Fruit fly (Drosophila melanogaster) whole organism, embryonic: ENCODE measurements around the gene tst.

ENCODE experiments used
- Atf-2 ChIP-seq: fragments of 200-800 bp; sonication (Bioruptor generic); optimal IDR thresholded peaks from 2 replicates; lab custom pipeline; 2016; ENCODE audit warnings: missing biosample characterization, missing genetic modification characterization
- Bteb2 ChIP-seq: fragments of 200-800 bp; sonication (Bioruptor generic); optimal IDR thresholded peaks from 2 replicates; lab custom pipeline; 2016; ENCODE audit warnings: missing biosample characterization, missing genetic modification characterization
- CG10147 ChIP-seq: fragments of 200-800 bp; sonication (Bioruptor generic); optimal IDR thresholded peaks from 2 replicates; lab custom pipeline; 2019; ENCODE audit warnings: missing biosample characterization, mild to moderate bottlenecking, missing genetic modification characterization, moderate library complexity
- CG11247 ChIP-seq: fragments of 200-800 bp; sonication (Bioruptor generic); IDR thresholded peaks from 2 replicates; pipeline ENCODE4 v1.3.6; 2022; ENCODE audit warnings: missing biosample characterization, missing genetic modification characterization
- CG14441 ChIP-seq: fragments of 200-800 bp; sonication (Bioruptor generic); IDR thresholded peaks from 2 replicates; pipeline ENCODE4 v1.3.6; 2022; ENCODE audit warnings: missing biosample characterization, missing genetic modification characterization
- CG14667 ChIP-seq: fragments of 200-800 bp; sonication (Bioruptor generic); IDR thresholded peaks from 2 replicates; pipeline ENCODE4 v1.3.6; 2022; ENCODE audit warnings: missing biosample characterization, missing genetic modification characterization
- CG18011 ChIP-seq: fragments of 200-800 bp; sonication (Bioruptor generic); optimal IDR thresholded peaks from 2 replicates; lab custom pipeline; 2017; ENCODE audit warnings: missing biosample characterization, missing genetic modification characterization, mild to moderate bottlenecking, moderate library complexity, missing genotype
- CG31224 ChIP-seq: fragments of 200-800 bp; sonication (Bioruptor generic); IDR thresholded peaks from 2 replicates; pipeline ENCODE4 v1.3.6; 2022; ENCODE audit warnings: missing biosample characterization, missing genetic modification characterization
- CG31365 ChIP-seq: fragments of 200-800 bp; sonication (Bioruptor generic); optimal IDR thresholded peaks from 2 replicates; lab custom pipeline; 2018; ENCODE audit warnings: missing biosample characterization, mild to moderate bottlenecking, missing genetic modification characterization
- CG31441 ChIP-seq: fragments of 200-800 bp; sonication (Bioruptor generic); IDR thresholded peaks from 2 replicates; pipeline ENCODE4 v1.3.6; 2022; ENCODE audit warnings: missing biosample characterization, missing genetic modification characterization
- CG3838 ChIP-seq: fragments of 200-800 bp; sonication (Bioruptor generic); optimal IDR thresholded peaks from 3 replicates; lab custom pipeline; 2016; ENCODE audit warnings: missing biosample characterization, missing genetic modification characterization
- CG43689 ChIP-seq: fragments of 200-800 bp; sonication (Bioruptor generic); IDR thresholded peaks from 2 replicates; pipeline ENCODE4 v1.3.6; 2022; ENCODE audit warnings: missing biosample characterization, missing genetic modification characterization
- CG4424 ChIP-seq: fragments of 200-800 bp; sonication (Bioruptor generic); optimal IDR thresholded peaks from 3 replicates; lab custom pipeline; 2016; ENCODE audit warnings: missing biosample characterization, missing genetic modification characterization
- CG6854 ChIP-seq: fragments of 200-800 bp; sonication (Bioruptor generic); optimal IDR thresholded peaks from 3 replicates; lab custom pipeline; 2017; ENCODE audit warnings: missing biosample characterization, mild to moderate bottlenecking, missing genetic modification characterization
- CG7987 ChIP-seq: fragments of 200-800 bp; sonication (Bioruptor generic); optimal IDR thresholded peaks from 2 replicates; lab custom pipeline; 2018; ENCODE audit warnings: missing biosample characterization, mild to moderate bottlenecking, missing genetic modification characterization, moderate library complexity
- CoRest ChIP-seq: fragments of 200-800 bp; sonication (Bioruptor generic); optimal IDR thresholded peaks from 3 replicates; lab custom pipeline; 2018; ENCODE audit warnings: missing biosample characterization, mild to moderate bottlenecking, missing genetic modification characterization, moderate library complexity
- D19A ChIP-seq: fragments of 200-800 bp; optimal IDR thresholded peaks from 3 replicates; lab custom pipeline; 2019; ENCODE audit warnings: missing biosample characterization, mild to moderate bottlenecking, missing genetic modification characterization, moderate library complexity
- D19B ChIP-seq: fragments of 200-800 bp; sonication (Bioruptor generic); optimal IDR thresholded peaks from 2 replicates; lab custom pipeline; 2017; ENCODE audit warnings: missing biosample characterization, mild to moderate bottlenecking, missing genetic modification characterization
- Deaf1 ChIP-seq: fragments of 200-800 bp; optimal IDR thresholded peaks from 3 replicates; lab custom pipeline; 2019; ENCODE audit warnings: missing biosample characterization, mild to moderate bottlenecking, missing genetic modification characterization, moderate library complexity
- Fer2 ChIP-seq: fragments of 200-800 bp; sonication (Bioruptor generic); optimal IDR thresholded peaks from 2 replicates; lab custom pipeline; 2018; ENCODE audit warnings: missing biosample characterization, mild to moderate bottlenecking, missing genetic modification characterization, moderate library complexity
- HLHmδ ChIP-seq: fragments of 200-800 bp; sonication (Bioruptor generic); optimal IDR thresholded peaks from 2 replicates; lab custom pipeline; 2018; ENCODE audit warnings: missing biosample characterization, mild to moderate bottlenecking, missing genetic modification characterization, moderate library complexity
- HmgD ChIP-seq: fragments of 200-800 bp; sonication (Bioruptor generic); optimal IDR thresholded peaks from 3 replicates; lab custom pipeline; 2016; ENCODE audit warnings: missing biosample characterization, missing genetic modification characterization
- MBD-R2 ChIP-seq: fragments of 200-800 bp; sonication (Bioruptor generic); IDR thresholded peaks from 2 replicates; pipeline ENCODE4 v1.3.6; 2022; ENCODE audit warnings: missing biosample characterization, missing genetic modification characterization
- Max ChIP-seq: fragments of 200-800 bp; sonication (Bioruptor generic); optimal IDR thresholded peaks from 2 replicates; lab custom pipeline; 2016; ENCODE audit warnings: missing biosample characterization, mild to moderate bottlenecking, missing genetic modification characterization
- NC2β ChIP-seq: fragments of 200-800 bp; sonication (Bioruptor generic); optimal IDR thresholded peaks from 2 replicates; lab custom pipeline; 2016; ENCODE audit warnings: missing biosample characterization, missing genetic modification characterization
- NFAT ChIP-seq: fragments of 200-800 bp; sonication (Bioruptor generic); IDR thresholded peaks from 2 replicates; pipeline ENCODE4 v1.3.6; 2022; ENCODE audit warnings: missing biosample characterization, missing genetic modification characterization
- Ravus ChIP-seq: fragments of 200-800 bp; sonication (Bioruptor generic); IDR thresholded peaks from 2 replicates; pipeline ENCODE4 v1.3.6; 2022; ENCODE audit warnings: missing biosample characterization, missing genetic modification characterization
- Rfx ChIP-seq: fragments of 200-800 bp; sonication (Bioruptor generic); IDR thresholded peaks from 2 replicates; pipeline ENCODE4 v1.3.6; 2022; ENCODE audit warnings: missing biosample characterization, missing genetic modification characterization
- Spps ChIP-seq: fragments of 200-800 bp; sonication (Bioruptor generic); optimal IDR thresholded peaks from 2 replicates; lab custom pipeline; 2018; ENCODE audit warnings: missing biosample characterization, mild to moderate bottlenecking, missing genetic modification characterization
- Usf ChIP-seq: fragments of 200-800 bp; sonication (Bioruptor generic); optimal IDR thresholded peaks from 2 replicates; lab custom pipeline; 2017; ENCODE audit warnings: missing genotype, missing biosample characterization, missing genetic modification characterization
- ara ChIP-seq: fragments of 200-800 bp; sonication (Bioruptor generic); IDR thresholded peaks from 2 replicates; pipeline ENCODE4 v1.3.6; 2022; ENCODE audit warnings: missing biosample characterization, missing genetic modification characterization
- ase ChIP-seq: fragments of 200-800 bp; sonication (Bioruptor generic); IDR thresholded peaks from 3 replicates; pipeline ENCODE4 v1.3.6; 2022; ENCODE audit warnings: missing biosample characterization, missing genetic modification characterization
- cas ChIP-seq: fragments of 200-800 bp; sonication (Bioruptor generic); IDR thresholded peaks from 2 replicates; pipeline ENCODE4 v1.3.6; 2022; ENCODE audit warnings: missing biosample characterization, missing genetic modification characterization
- crol ChIP-seq: fragments of 200-800 bp; sonication (Bioruptor generic); IDR thresholded peaks from 2 replicates; pipeline ENCODE4 v1.3.6; 2022; ENCODE audit warnings: missing biosample characterization, missing genetic modification characterization
- dpn ChIP-seq, 2 experiments: fragments of 200-800 bp; sonication (Bioruptor generic); optimal IDR thresholded peaks; 3 replicates each; lab custom pipeline; 2016; ENCODE audit warnings: missing biosample characterization in 2 of 2, missing genetic modification characterization in 2 of 2
- en ChIP-seq: fragments of 200-800 bp; sonication (Bioruptor generic); optimal IDR thresholded peaks from 2 replicates; lab custom pipeline; 2016; ENCODE audit warnings: missing biosample characterization, missing genetic modification characterization
- fd96Cb ChIP-seq: fragments of 200-800 bp; sonication (Bioruptor generic); optimal IDR thresholded peaks from 2 replicates; lab custom pipeline; 2018; ENCODE audit warnings: missing biosample characterization, mild to moderate bottlenecking, missing genetic modification characterization, moderate library complexity
- gce ChIP-seq: fragments of 200-800 bp; sonication (Bioruptor generic); IDR thresholded peaks from 3 replicates; pipeline ENCODE4 v1.3.6; 2022; ENCODE audit warnings: missing biosample characterization, missing genetic modification characterization
- gsb-n ChIP-seq: fragments of 200-800 bp; sonication (Bioruptor generic); optimal IDR thresholded peaks from 3 replicates; lab custom pipeline; 2018; ENCODE audit warnings: missing biosample characterization, mild to moderate bottlenecking, missing genetic modification characterization
- hkb ChIP-seq, 2 experiments: fragments of 200-800 bp in 1 of 2; fragments of >200 bp in 1 of 2; sonication (Bioruptor generic) in 1 of 2; IDR thresholded peaks in 1 of 2; optimal IDR thresholded peaks in 1 of 2; 2 replicates each; pipeline versions ENCODE4 v1.3.6 to Lab custom; 2017 to 2022; ENCODE audit warnings: missing biosample characterization in 1 of 2, missing genetic modification characterization in 1 of 2
- lov ChIP-seq, 2 experiments: fragments of 200-800 bp in 1 of 2; fragments of >200 bp in 1 of 2; sonication (Bioruptor generic) in 1 of 2; IDR thresholded peaks in 1 of 2; optimal IDR thresholded peaks in 1 of 2; 2 replicates in 1 of 2; 3 replicates in 1 of 2; pipeline versions ENCODE4 v1.3.6 to Lab custom; 2017 to 2022; ENCODE audit warnings: missing biosample characterization in 1 of 2, missing genetic modification characterization in 1 of 2
- luna ChIP-seq: fragments of 200-800 bp; sonication (Bioruptor generic); optimal IDR thresholded peaks from 2 replicates; lab custom pipeline; 2016; ENCODE audit warnings: missing biosample characterization, missing genetic modification characterization
- mam ChIP-seq: fragments of 200-800 bp; sonication (Bioruptor generic); optimal IDR thresholded peaks from 3 replicates; lab custom pipeline; 2016; ENCODE audit warnings: missing biosample characterization, missing genetic modification characterization
- pan ChIP-seq, 4 experiments: fragments of >200 bp in 3 of 4; fragments of 200-800 bp in 1 of 4; sonication (Bioruptor generic) in 1 of 4; optimal IDR thresholded peaks in 3 of 4; IDR thresholded peaks in 1 of 4; 2 replicates each; pipeline versions ENCODE4 v1.3.6 to Lab custom; 2017 to 2022; ENCODE audit warnings: missing biosample characterization in 2 of 4, missing genetic modification characterization in 2 of 4, mixed read lengths in 1 of 4
- pfk ChIP-seq: fragments of 200-800 bp; sonication (Bioruptor generic); optimal IDR thresholded peaks from 2 replicates; lab custom pipeline; 2018; ENCODE audit warnings: missing biosample characterization, mild to moderate bottlenecking, missing genetic modification characterization, moderate library complexity
- pnt ChIP-seq: fragments of 200-800 bp; sonication (Bioruptor generic); optimal IDR thresholded peaks from 3 replicates; lab custom pipeline; 2016; ENCODE audit warnings: missing biosample characterization, missing genetic modification characterization
- slou ChIP-seq: fragments of 200-800 bp; sonication (Bioruptor generic); optimal IDR thresholded peaks from 3 replicates; lab custom pipeline; 2016; ENCODE audit warnings: missing biosample characterization, missing genetic modification characterization
- wek ChIP-seq: fragments of 200-800 bp; sonication (Bioruptor generic); optimal IDR thresholded peaks from 3 replicates; lab custom pipeline; 2018; ENCODE audit warnings: missing biosample characterization, mild to moderate bottlenecking, missing genetic modification characterization, moderate library complexity
- zen2 ChIP-seq: fragments of 200-800 bp; sonication (Bioruptor generic); IDR thresholded peaks from 3 replicates; pipeline ENCODE4 v1.3.6; 2022; ENCODE audit warnings: missing biosample characterization, missing genetic modification characterization; ENCODE audit not compliant: partially characterized antibody

The tst gene

dm6 chr3R:23817566-23818202, 45.0 kb upstream of the tst start (continued):
- no peak for TF ChIP-seq luna (GFP tag; lab: Kevin White, UChicago)
- TF ChIP-seq crol (GFP tag; lab: Robert Waterston, UW): no peak
- no peak for TF ChIP-seq Usf (GFP tag; lab: Kevin White, UChicago)
- TF ChIP-seq NFAT (GFP tag; lab: Robert Waterston, UW): peak; percentile 41; the same call in 1 of the 2 replicates
- TF ChIP-seq Rfx: peak; percentile 56
- TF ChIP-seq cas (GFP tag; lab: Robert Waterston, UW): no peak
- TF ChIP-seq Max: no peak
- TF ChIP-seq ara (GFP tag; lab: Robert Waterston, UW): no peak
- no peak for TF ChIP-seq CG11247
- TF ChIP-seq D19B (GFP tag; lab: Kevin White, UChicago): no peak
- TF ChIP-seq NC2β: no peak
- TF ChIP-seq Atf-2 (GFP tag; lab: Kevin White, UChicago): peak; percentile 15
- no peak for TF ChIP-seq CG14667 (GFP tag; lab: Robert Waterston, UW)
- 0 out of 3 replicates have a peak, but pooled peaks have one; percentile 41 for TF ChIP-seq gce (GFP tag; lab: Robert Waterston, UW)
- TF ChIP-seq gsb-n (tag; lab: Kevin White, UChicago): no peak
- no peak for TF ChIP-seq Spps (tag; lab: Kevin White, UChicago)
- no peak for TF ChIP-seq pnt (GFP tag; lab: Kevin White, UChicago)
- TF ChIP-seq fd96Cb (tag; lab: Kevin White, UChicago): no peak
- TF ChIP-seq CG31224 (GFP tag; lab: Robert Waterston, UW): no peak
- no peak for TF ChIP-seq ase (GFP tag; lab: Robert Waterston, UW)
- TF ChIP-seq MBD-R2: no peak
- TF ChIP-seq CG18011: no peak
- no peak for TF ChIP-seq D19A (tag; lab: Kevin White, UChicago)
- TF ChIP-seq Ravus (GFP tag; lab: Robert Waterston, UW): no peak
- no peak for TF ChIP-seq Fer2 (tag; lab: Kevin White, UChicago)
- TF ChIP-seq lov (optimal IDR thresholded peaks at IDR 0.05; lab: Kevin White, UChicago): no peak
- no peak for TF ChIP-seq lov (GFP tag; IDR thresholded peaks at IDR 0.05; lab: Robert Waterston, UW)
- no peak for TF ChIP-seq slou
- TF ChIP-seq en (GFP tag; lab: Kevin White, UChicago): no peak
- no peak for TF ChIP-seq hkb (optimal IDR thresholded peaks at IDR 0.05; lab: Kevin White, UChicago)
- TF ChIP-seq hkb (GFP tag; IDR thresholded peaks at IDR 0.05; lab: Robert Waterston, UW): peak; percentile 68
- no peak for TF ChIP-seq HmgD (GFP tag; lab: Kevin White, UChicago)
- no peak for TF ChIP-seq CG3838 (GFP tag; lab: Kevin White, UChicago)
- TF ChIP-seq Bteb2 (GFP tag; lab: Kevin White, UChicago): no peak
- TF ChIP-seq dpn (GFP tag; optimal IDR thresholded peaks at IDR 0.05; lab: Kevin White, UChicago): no peak
- TF ChIP-seq HLHmδ (GFP tag; lab: Kevin White, UChicago): no peak
- peak; percentile 25 for TF ChIP-seq CG31365 (tag; lab: Kevin White, UChicago)
- TF ChIP-seq CoRest (tag; lab: Kevin White, UChicago): no peak
- peak; percentile 5 for TF ChIP-seq pfk
- no peak for TF ChIP-seq CG7987
- TF ChIP-seq Deaf1: no peak
- TF ChIP-seq CG43689 (GFP tag; lab: Robert Waterston, UW): no peak
- no peak for TF ChIP-seq pan (optimal IDR thresholded peaks at IDR 0.05; lab: Kevin White, UChicago)
- TF ChIP-seq pan (GFP tag; optimal IDR thresholded peaks at IDR 0.05 in 1 of 2, IDR thresholded peaks at IDR 0.05 in 1 of 2): peak in 1 of 2 experiments; percentile 35
- peak; percentile 56 for TF ChIP-seq CG14441
- no peak for TF ChIP-seq CG31441 (GFP tag; lab: Robert Waterston, UW)
- TF ChIP-seq mam (GFP tag; lab: Kevin White, UChicago): peak; percentile 8
- TF ChIP-seq wek: no peak
- TF ChIP-seq CG6854: no peak
- TF ChIP-seq zen2 (GFP tag; lab: Robert Waterston, UW): no peak
- TF ChIP-seq CG4424 (GFP tag; lab: Kevin White, UChicago): peak; percentile 5
- no peak for TF ChIP-seq CG10147 (GFP tag; lab: Kevin White, UChicago)
